Worm (Caenorhabditis elegans) whole organism, L3 larva: ENCODE measurements around the gene Y75B12B.11.
A peak's percentile ranks its signal among the peaks of the same experiment; 100 is the strongest.

Source experiments
- R02D3.7 ChIP-seq: fragments of 150-350 bp; optimal IDR thresholded peaks from 2 replicates; lab custom pipeline; 2014; ENCODE audit warnings: missing biosample characterization, missing genetic modification characterization
- ZK546.5 ChIP-seq: sonication (generic microtip); optimal IDR thresholded peaks from 2 replicates; lab custom pipeline; 2017; ENCODE audit warnings: missing biosample characterization, missing genetic modification characterization
- aly-2 ChIP-seq: fragments of 150-350 bp; optimal IDR thresholded peaks from 2 replicates; lab custom pipeline; 2014; ENCODE audit warnings: missing biosample characterization, missing genetic modification characterization
- ama-1 ChIP-seq: fragments of 150-350 bp; optimal IDR thresholded peaks from 2 replicates; lab custom pipeline; 2018
- ceh-16 ChIP-seq: sonication (generic microtip); optimal IDR thresholded peaks from 2 replicates; lab custom pipeline; 2017; ENCODE audit warnings: missing biosample characterization, missing genetic modification characterization
- ceh-28 ChIP-seq: fragments of 150-350 bp; optimal IDR thresholded peaks from 2 replicates; lab custom pipeline; 2014; ENCODE audit warnings: missing biosample characterization, missing genetic modification reagents, missing genetic modification characterization
- ceh-82 ChIP-seq: fragments of 150-350 bp; optimal IDR thresholded peaks from 2 replicates; lab custom pipeline; 2014; ENCODE audit warnings: missing biosample characterization, missing genetic modification characterization
- ceh-9 ChIP-seq: sonication (generic microtip); optimal IDR thresholded peaks from 2 replicates; lab custom pipeline; 2018; ENCODE audit warnings: missing biosample characterization, missing genetic modification characterization
- daf-12 ChIP-seq: fragments of 150-350 bp; optimal IDR thresholded peaks from 2 replicates; lab custom pipeline; 2014; ENCODE audit warnings: missing biosample characterization, missing genetic modification reagents, missing genetic modification characterization
- egl-27 ChIP-seq: sonication (generic microtip); optimal IDR thresholded peaks from 4 replicates; lab custom pipeline; 2017; ENCODE audit warnings: missing biosample characterization, missing genetic modification reagents, missing genetic modification characterization
- egl-5 ChIP-seq: fragments of 150-350 bp; optimal IDR thresholded peaks from 2 replicates; lab custom pipeline; 2017; ENCODE audit warnings: missing biosample characterization, missing genetic modification reagents, missing genetic modification characterization, inconsistent platforms
- elt-1 ChIP-seq: fragments of 150-350 bp; optimal IDR thresholded peaks from 2 replicates; lab custom pipeline; 2014; ENCODE audit warnings: missing biosample characterization, missing genetic modification characterization
- elt-2 ChIP-seq: sonication (generic microtip); optimal IDR thresholded peaks from 2 replicates; lab custom pipeline; 2016; ENCODE audit warnings: missing genetic modification reagents, mild to moderate bottlenecking, missing genetic modification characterization, missing compliant biosample characterization
- elt-3 ChIP-seq, 3 experiments: fragments of 150-350 bp in 1 of 3; sonication (generic microtip) in 2 of 3; optimal IDR thresholded peaks; 2 replicates in 2 of 3; 4 replicates in 1 of 3; lab custom pipeline; 2014 to 2017; ENCODE audit warnings: missing biosample characterization in 3 of 3, missing genetic modification characterization in 3 of 3
- eor-1 ChIP-seq, 2 experiments: fragments of 150-350 bp; optimal IDR thresholded peaks; 2 replicates each; lab custom pipeline; 2014 to 2018; ENCODE audit warnings: missing biosample characterization in 2 of 2, missing genetic modification characterization in 2 of 2
- fkh-10 ChIP-seq: sonication (generic microtip); optimal IDR thresholded peaks from 2 replicates; lab custom pipeline; 2017; ENCODE audit warnings: missing biosample characterization, missing genetic modification reagents, missing genetic modification characterization
- fkh-2 ChIP-seq: fragments of 150-350 bp; optimal IDR thresholded peaks from 2 replicates; lab custom pipeline; 2014; ENCODE audit warnings: missing biosample characterization, missing genetic modification reagents, missing genetic modification characterization
- fos-1 ChIP-seq: fragments of 150-350 bp; optimal IDR thresholded peaks from 2 replicates; lab custom pipeline; 2014; ENCODE audit warnings: missing biosample characterization, missing genetic modification characterization
- hmg-11 ChIP-seq: sonication (generic microtip); optimal IDR thresholded peaks from 2 replicates; lab custom pipeline; 2016; ENCODE audit warnings: missing genetic modification characterization, missing compliant biosample characterization
- jun-1 ChIP-seq: fragments of 150-350 bp; optimal IDR thresholded peaks from 2 replicates; lab custom pipeline; 2014; ENCODE audit warnings: missing biosample characterization, missing genetic modification reagents, missing genetic modification characterization
- lin-15B ChIP-seq: fragments of 150-350 bp; optimal IDR thresholded peaks from 2 replicates; lab custom pipeline; 2014; ENCODE audit warnings: missing biosample characterization, missing genetic modification characterization
- lin-39 ChIP-seq: fragments of 150-350 bp; optimal IDR thresholded peaks from 2 replicates; lab custom pipeline; 2018; ENCODE audit warnings: missing biosample characterization, missing genetic modification reagents, missing genetic modification characterization
- lsy-12 ChIP-seq: sonication (generic microtip); optimal IDR thresholded peaks from 2 replicates; lab custom pipeline; 2016; ENCODE audit warnings: mild to moderate bottlenecking, missing genetic modification characterization, missing compliant biosample characterization
- mdl-1 ChIP-seq: fragments of 150-350 bp; optimal IDR thresholded peaks from 2 replicates; lab custom pipeline; 2014; ENCODE audit warnings: missing biosample characterization, missing genetic modification characterization
- mml-1 ChIP-seq: fragments of 150-350 bp; sonication (generic microtip); optimal IDR thresholded peaks from 3 replicates; lab custom pipeline; 2014; ENCODE audit warnings: missing biosample characterization, missing genetic modification characterization
- nfya-1 ChIP-seq: sonication (generic microtip); optimal IDR thresholded peaks from 2 replicates; lab custom pipeline; 2017; ENCODE audit warnings: missing genetic modification characterization, mild to moderate bottlenecking, missing compliant biosample characterization, antibody characterized with exemption, moderate library complexity; ENCODE audit not compliant: insufficient read depth
- nhr-11 ChIP-seq: fragments of 150-350 bp; optimal IDR thresholded peaks from 2 replicates; lab custom pipeline; 2014; ENCODE audit warnings: missing biosample characterization, missing genetic modification characterization
- nhr-12 ChIP-seq: fragments of 150-350 bp; optimal IDR thresholded peaks from 2 replicates; lab custom pipeline; 2014; ENCODE audit warnings: missing biosample characterization, missing genetic modification characterization
- nhr-23 ChIP-seq: fragments of 150-350 bp; optimal IDR thresholded peaks from 2 replicates; lab custom pipeline; 2014; ENCODE audit warnings: missing biosample characterization, missing genetic modification reagents, missing genetic modification characterization
- nhr-237 ChIP-seq: fragments of 150-350 bp; optimal IDR thresholded peaks from 2 replicates; lab custom pipeline; 2014; ENCODE audit warnings: missing biosample characterization, missing genetic modification characterization
- nhr-25 ChIP-seq: sonication (generic microtip); optimal IDR thresholded peaks from 2 replicates; lab custom pipeline; 2017; ENCODE audit warnings: missing biosample characterization, missing genetic modification characterization
- nhr-28 ChIP-seq: fragments of 150-350 bp; optimal IDR thresholded peaks from 2 replicates; lab custom pipeline; 2014; ENCODE audit warnings: missing biosample characterization, missing genetic modification characterization
- nhr-43 ChIP-seq: sonication (generic microtip); optimal IDR thresholded peaks from 2 replicates; lab custom pipeline; 2016; ENCODE audit warnings: mild to moderate bottlenecking, missing genetic modification characterization, missing compliant biosample characterization; ENCODE audit not compliant: poor library complexity, severe bottlenecking
- nhr-67 ChIP-seq: fragments of 150-350 bp; optimal IDR thresholded peaks from 2 replicates; lab custom pipeline; 2014; ENCODE audit warnings: missing biosample characterization, missing genetic modification characterization
- nhr-76 ChIP-seq: fragments of 150-350 bp; sonication (generic microtip); optimal IDR thresholded peaks from 5 replicates; lab custom pipeline; 2014; ENCODE audit warnings: missing biosample characterization, missing genetic modification characterization
- nhr-77 ChIP-seq: fragments of 150-350 bp; optimal IDR thresholded peaks from 2 replicates; lab custom pipeline; 2014; ENCODE audit warnings: missing biosample characterization, missing genetic modification characterization
- pha-4 ChIP-seq: fragments of 150-350 bp; optimal IDR thresholded peaks from 2 replicates; lab custom pipeline; 2014; ENCODE audit warnings: missing biosample characterization, missing genetic modification reagents, missing genetic modification characterization
- pqm-1 ChIP-seq: fragments of 150-350 bp; optimal IDR thresholded peaks from 2 replicates; lab custom pipeline; 2017; ENCODE audit warnings: missing biosample characterization, missing genetic modification characterization, inconsistent platforms
- sea-2 ChIP-seq: fragments of 150-350 bp; sonication (generic microtip); optimal IDR thresholded peaks from 4 replicates; lab custom pipeline; 2014; ENCODE audit warnings: missing biosample characterization, missing genetic modification reagents, missing genetic modification characterization
- skn-1 ChIP-seq: fragments of 150-350 bp; optimal IDR thresholded peaks from 2 replicates; lab custom pipeline; 2014; ENCODE audit warnings: missing biosample characterization, missing genetic modification characterization
- snpc-4 ChIP-seq: fragments of 150-350 bp; optimal IDR thresholded peaks from 2 replicates; lab custom pipeline; 2014; ENCODE audit warnings: missing biosample characterization, missing genetic modification characterization
- tbx-2 ChIP-seq: sonication (generic microtip); optimal IDR thresholded peaks from 2 replicates; lab custom pipeline; 2016; ENCODE audit warnings: mild to moderate bottlenecking, missing genetic modification characterization, missing compliant biosample characterization
- unc-39 ChIP-seq: sonication (generic microtip); optimal IDR thresholded peaks from 4 replicates; lab custom pipeline; 2017; ENCODE audit warnings: missing biosample characterization, missing genetic modification characterization
- unc-62 ChIP-seq: fragments of 150-350 bp; sonication (generic microtip); optimal IDR thresholded peaks from 4 replicates; lab custom pipeline; 2014; ENCODE audit warnings: missing biosample characterization, missing genetic modification reagents, missing genetic modification characterization
- zag-1 ChIP-seq: fragments of 150-350 bp; optimal IDR thresholded peaks from 2 replicates; lab custom pipeline; 2014; ENCODE audit warnings: missing biosample characterization, missing genetic modification characterization
- ztf-11 ChIP-seq: fragments of 150-350 bp; optimal IDR thresholded peaks from 2 replicates; lab custom pipeline; 2014; ENCODE audit warnings: missing biosample characterization, missing genetic modification characterization
- ztf-4 ChIP-seq: fragments of 150-350 bp; optimal IDR thresholded peaks from 2 replicates; lab custom pipeline; 2014; ENCODE audit warnings: missing biosample characterization, missing genetic modification characterization

Y75B12B.11 gene

ce11 chrV:15190903-15191302 lies at the start of gene Y75B12B.11:
Gene Y75B12B.11, plus strand, starts transcription at chrV:15191296.
- TF ChIP-seq nhr-43 (tag; lab: Kevin White, UChicago) (peak; percentile 75), ceh-9 (tag; lab: Kevin White, UChicago) (no peak), lin-39 (tag; lab: Kevin White, UChicago) (peak; percentile 76), nfya-1 (tag; lab: Kevin White, UChicago) (peak; percentile 71), R02D3.7 (tag; lab: Kevin White, UChicago) (no peak), fkh-2 (tag; lab: Kevin White, UChicago) (no peak), nhr-12 (no peak), mml-1 (tag; lab: Kevin White, UChicago) (no peak), sea-2 (GFP tag; lab: Kevin White, UChicago) (no peak), lin-15B (peak; percentile 54), nhr-25 (tag; lab: Kevin White, UChicago) (peak; percentile 84), aly-2 (tag; lab: Kevin White, UChicago) (peak; percentile 45), ceh-28 (tag; lab: Kevin White, UChicago) (no peak), fkh-10 (GFP tag; lab: Kevin White, UChicago) (no peak), tbx-2 (tag; lab: Kevin White, UChicago) (peak; percentile 82), jun-1 (tag; lab: Kevin White, UChicago) (peak; percentile 40), hmg-11 (tag; lab: Kevin White, UChicago) (peak; percentile 76), egl-5 (tag; lab: Kevin White, UChicago) (no peak), ceh-16 (no peak), nhr-28 (tag; lab: Kevin White, UChicago) (no peak), eor-1 (tag; optimal IDR thresholded peaks at IDR 0.05; lab: Kevin White, UChicago) (no peak), nhr-23 (tag; lab: Kevin White, UChicago) (peak; percentile 45), pqm-1 (tag; lab: Kevin White, UChicago) (peak; percentile 42), pha-4 (tag; lab: Kevin White, UChicago) (peak; percentile 74), ama-1 (peak; percentile 94), mdl-1 (tag; lab: Kevin White, UChicago) (no peak), elt-1 (tag; lab: Kevin White, UChicago) (no peak), egl-27 (tag; lab: Kevin White, UChicago) (no peak), elt-2 (tag; lab: Kevin White, UChicago) (peak; percentile 69), ztf-11 (tag; lab: Kevin White, UChicago) (no peak), elt-3 (tag; optimal IDR thresholded peaks at IDR 0.05; lab: Kevin White, UChicago) (no peak), nhr-76 (no peak), ceh-82 (tag; lab: Kevin White, UChicago) (peak; percentile 10), snpc-4 (tag; lab: Kevin White, UChicago) (no peak), skn-1 (tag; lab: Kevin White, UChicago) (peak; percentile 81), zag-1 (no peak), unc-62 (GFP tag; lab: Kevin White, UChicago) (no peak), nhr-237 (no peak), ztf-4 (peak; percentile 72), unc-39 (no peak), nhr-77 (peak; percentile 34), lsy-12 (tag; lab: Kevin White, UChicago) (peak; percentile 87), daf-12 (tag; lab: Kevin White, UChicago) (no peak), ZK546.5 (tag; lab: Kevin White, UChicago) (no peak), fos-1 (tag; lab: Kevin White, UChicago) (peak; percentile 61), nhr-67 (tag; lab: Kevin White, UChicago) (no peak), nhr-11 (no peak)
- TF ChIP-seq, all 47 proteins: peak for 20
